Worm (Caenorhabditis elegans): ENCODE results near the gene K11H12.6.

K11H12.6 gene

DNA sequence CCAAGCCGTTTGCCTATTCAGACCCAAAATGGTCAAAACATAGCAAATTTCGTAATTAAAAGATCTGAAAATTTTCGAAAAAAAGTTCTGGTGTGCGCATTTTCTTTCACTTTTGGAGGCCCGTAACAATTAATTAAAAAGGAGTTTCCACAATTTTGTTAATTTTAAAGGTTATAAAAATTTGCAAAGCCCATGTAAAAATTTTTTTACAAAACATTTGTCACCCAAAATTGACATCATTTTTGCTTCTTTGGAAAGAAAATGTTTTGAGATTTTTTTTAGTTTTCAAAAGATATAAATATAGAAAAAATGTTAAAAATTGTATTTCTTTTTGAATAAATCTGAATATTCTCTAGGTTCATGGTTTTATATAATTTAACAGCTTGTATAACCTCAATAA lies at the start of gene K11H12.6:
Gene K11H12.6, plus strand, starts transcription at position 301 of the 400 bp plus-strand sequence.
- TF ChIP-seq pag-3 (tag; optimal IDR thresholded peaks at IDR 0.05; ENCODE audit: borderline replicate concordance, insufficient read depth) (no peak), nhr-71 (tag; optimal IDR thresholded peaks at IDR 0.05) (no peak), ceh-8 (GFP tag; optimal IDR thresholded peaks at IDR 0.05) (no peak), pqm-1 (tag; optimal IDR thresholded peaks at IDR 0.05) (no peak), lin-39 (tag; optimal IDR thresholded peaks at IDR 0.05) (no peak), nhr-77 (tag; optimal IDR thresholded peaks at IDR 0.05) (no peak), lin-13 (GFP tag; optimal IDR thresholded peaks at IDR 0.05) (no peak), pax-3 (tag; optimal IDR thresholded peaks at IDR 0.05) (no peak), lin-35 (GFP tag; optimal IDR thresholded peaks at IDR 0.05) (no peak), mdl-1 (tag; optimal IDR thresholded peaks at IDR 0.05) (no peak), isw-1 (GFP tag; IDR thresholded peaks at IDR 0.05) (no peak), sptf-1 (tag; optimal IDR thresholded peaks at IDR 0.05) (no peak), tbx-2 (tag; optimal IDR thresholded peaks at IDR 0.05) (no peak), ceh-88 (GFP tag; IDR thresholded peaks at IDR 0.05) (no peak), C16A3.4 (tag; optimal IDR thresholded peaks at IDR 0.05) (no peak), zip-4 (GFP tag; optimal IDR thresholded peaks at IDR 0.05) (no peak), elt-2 (tag; optimal IDR thresholded peaks at IDR 0.05) (no peak), efl-1 (optimal IDR thresholded peaks at IDR 0.05) (no peak), efl-1 (GFP tag; optimal IDR thresholded peaks at IDR 0.05 in 1 of 2) (no peak), fkh-10 (GFP tag; optimal IDR thresholded peaks at IDR 0.05) (no peak), nhr-28 (tag; optimal IDR thresholded peaks at IDR 0.05) (no peak)

DNA sequence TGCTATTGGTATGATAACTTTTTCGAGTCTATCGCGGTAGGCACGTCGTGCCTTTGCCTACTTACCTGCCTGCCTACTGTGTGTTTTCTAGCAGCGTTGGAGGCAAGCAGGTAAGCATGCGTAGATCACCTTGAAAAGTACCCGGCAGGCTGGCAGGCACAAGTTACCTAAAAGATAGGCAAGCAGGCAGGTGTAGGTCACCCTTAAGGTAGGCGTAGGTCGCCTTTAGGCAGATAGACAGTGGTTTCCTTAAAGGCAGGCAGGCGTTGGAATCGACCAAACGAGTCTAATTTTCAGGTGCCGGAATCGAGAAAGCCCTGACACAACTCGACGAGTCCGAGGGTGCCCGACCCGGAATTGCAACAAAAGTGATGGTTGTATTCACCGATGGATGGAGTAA lies 47.3 kb upstream of the K11H12.6 start:
- no peak for TF ChIP-seq efl-1 (optimal IDR thresholded peaks at IDR 0.05)
- peak in 1 of 2 experiments; percentile 62 for TF ChIP-seq efl-1 (GFP tag; optimal IDR thresholded peaks at IDR 0.05 in 1 of 2)
- TF ChIP-seq hlh-4 (tag; optimal IDR thresholded peaks at IDR 0.05): no peak
- TF ChIP-seq ceh-82 (tag; optimal IDR thresholded peaks at IDR 0.05): no peak
- no peak for TF ChIP-seq blmp-1 (tag; optimal IDR thresholded peaks at IDR 0.05)
- TF ChIP-seq egl-13 (tag; optimal IDR thresholded peaks at IDR 0.05): no peak
- no peak for TF ChIP-seq tlp-1 (tag; optimal IDR thresholded peaks at IDR 0.05)
- 0 out of 2 replicates have a peak, but pooled peaks have one; percentile 29 for TF ChIP-seq mab-9 (GFP tag; IDR thresholded peaks at IDR 0.05)

DNA sequence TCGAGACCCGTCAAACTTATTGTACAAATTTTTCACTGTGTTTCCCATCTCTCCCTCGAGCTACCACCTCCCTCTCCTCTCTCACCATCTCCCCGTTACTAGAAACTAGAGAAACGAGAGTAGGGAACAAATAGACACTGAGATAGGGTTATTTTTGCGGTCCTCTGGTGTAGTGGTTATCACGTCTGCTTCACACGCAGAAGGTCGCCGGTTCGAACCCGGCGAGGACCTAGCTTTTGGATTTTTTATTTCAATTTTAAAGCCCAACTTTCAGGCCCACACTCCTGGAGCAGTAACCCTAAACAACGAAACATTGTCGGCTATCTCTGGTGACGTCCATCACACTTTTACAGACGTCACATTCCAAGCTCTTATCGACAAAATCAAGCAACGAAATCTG lies 46.8 kb upstream of the K11H12.6 start:
- TF ChIP-seq lin-14 (GFP tag; optimal IDR thresholded peaks at IDR 0.05) (peak; percentile 47), lir-3 (tag; optimal IDR thresholded peaks at IDR 0.05; ENCODE audit: poor library complexity) (no peak), nhr-71 (tag; optimal IDR thresholded peaks at IDR 0.05) (peak; percentile 66), fkh-10 (GFP tag; optimal IDR thresholded peaks at IDR 0.05) (peak; percentile 32), nhr-85 (tag) (peak; percentile 58), hpl-2 (GFP tag; optimal IDR thresholded peaks at IDR 0.05) (no peak), pqm-1 (tag; optimal IDR thresholded peaks at IDR 0.05) (no peak), sup-37 (GFP tag; optimal IDR thresholded peaks at IDR 0.05) (no peak), xbp-1 (tag; optimal IDR thresholded peaks at IDR 0.05) (peak; percentile 48), tbx-2 (tag; optimal IDR thresholded peaks at IDR 0.05) (peak; percentile 22), nhr-90 (tag; optimal IDR thresholded peaks at IDR 0.05; ENCODE audit: poor library complexity) (peak; percentile 24), nhr-47 (tag; optimal IDR thresholded peaks at IDR 0.05) (peak; percentile 68), lsy-2 (tag; optimal IDR thresholded peaks at IDR 0.05) (peak; percentile 39 to 77), fkh-8 (tag; optimal IDR thresholded peaks at IDR 0.05) (peak; percentile 75), nhr-237 (tag; optimal IDR thresholded peaks at IDR 0.05) (no peak), irx-1 (tag; optimal IDR thresholded peaks at IDR 0.05) (peak; percentile 11), rnt-1 (tag; optimal IDR thresholded peaks at IDR 0.05) (peak; percentile 83), pag-3 (tag; optimal IDR thresholded peaks at IDR 0.05; ENCODE audit: borderline replicate concordance, insufficient read depth) (no peak), mep-1 (tag; optimal IDR thresholded peaks at IDR 0.05) (peak; percentile 4), lin-35 (GFP tag; optimal IDR thresholded peaks at IDR 0.05) (peak; percentile 36 to 68), mdl-1 (tag; optimal IDR thresholded peaks at IDR 0.05) (peak in 1 of 2 experiments; percentile 39), fos-1 (tag; optimal IDR thresholded peaks at IDR 0.05) (peak; percentile 42), jun-1 (tag; optimal IDR thresholded peaks at IDR 0.05) (peak; percentile 51), unc-30 (tag; optimal IDR thresholded peaks at IDR 0.05) (no peak), snu-23 (GFP tag; optimal IDR thresholded peaks at IDR 0.05) (peak; percentile 72), mef-2 (tag; optimal IDR thresholded peaks at IDR 0.05) (no peak), nhr-12 (tag; optimal IDR thresholded peaks at IDR 0.05) (no peak), dsc-1 (tag; optimal IDR thresholded peaks at IDR 0.05) (peak; percentile 48), swsn-7 (tag; optimal IDR thresholded peaks at IDR 0.05) (peak; percentile 56), efl-1 (optimal IDR thresholded peaks at IDR 0.05) (peak; percentile 33 to 55), efl-1 (GFP tag; optimal IDR thresholded peaks at IDR 0.05 in 1 of 2) (peak; percentile 44 to 96)
